Worm (Caenorhabditis elegans) whole organism, early embryonic: ENCODE measurements around the gene F56B3.6.

Experiments
- B0310.2 ChIP-seq: sonication (generic microtip); optimal IDR thresholded peaks from 2 replicates; lab custom pipeline; 2016; ENCODE audit warnings: mild to moderate bottlenecking, missing genetic modification characterization, missing compliant biosample characterization
- F13C5.2 ChIP-seq: sonication (generic microtip); optimal IDR thresholded peaks from 2 replicates; lab custom pipeline; 2017; ENCODE audit warnings: mild to moderate bottlenecking, missing genetic modification characterization, inconsistent platforms, missing compliant biosample characterization
- aly-1 ChIP-seq: sonication (generic microtip); optimal IDR thresholded peaks from 2 replicates; lab custom pipeline; 2016; ENCODE audit warnings: missing genetic modification characterization, missing compliant biosample characterization
- ama-1 ChIP-seq: fragments of 150-350 bp; optimal IDR thresholded peaks from 2 replicates; lab custom pipeline; 2014
- ceh-13 ChIP-seq: fragments of 200-800 bp; sonication (Bioruptor generic); optimal IDR thresholded peaks from 2 replicates; lab custom pipeline; 2018; ENCODE audit warnings: mild to moderate bottlenecking, missing genetic modification characterization, missing compliant biosample characterization
- ceh-36 ChIP-seq: sonication (generic microtip); optimal IDR thresholded peaks from 2 replicates; lab custom pipeline; 2016; ENCODE audit warnings: missing genetic modification characterization, inconsistent platforms, missing compliant biosample characterization
- ets-7 ChIP-seq: sonication (generic microtip); optimal IDR thresholded peaks from 2 replicates; lab custom pipeline; 2016; ENCODE audit warnings: missing genotype, missing genetic modification characterization, missing compliant biosample characterization
- flt-1 ChIP-seq: fragments of 200-800 bp; sonication (Bioruptor generic); IDR thresholded peaks from 2 replicates; pipeline ENCODE4 v1.3.6; 2022; ENCODE audit warnings: missing genetic modification characterization, missing compliant biosample characterization
- hmbx-1 ChIP-seq: sonication (generic microtip); optimal IDR thresholded peaks from 2 replicates; lab custom pipeline; 2016; ENCODE audit warnings: mild to moderate bottlenecking, missing genetic modification characterization, missing compliant biosample characterization
- hmg-4 ChIP-seq: fragments of 200-800 bp; sonication (Bioruptor generic); optimal IDR thresholded peaks from 2 replicates; lab custom pipeline; 2018; ENCODE audit warnings: mild to moderate bottlenecking, missing genetic modification characterization, missing compliant biosample characterization
- hnd-1 ChIP-seq: sonication (generic microtip); optimal IDR thresholded peaks from 2 replicates; lab custom pipeline; 2016; ENCODE audit warnings: missing genetic modification characterization, missing compliant biosample characterization
- pes-1 ChIP-seq: fragments of 200-800 bp; sonication (Bioruptor generic); IDR thresholded peaks from 2 replicates; pipeline ENCODE4 v1.3.6; 2022; ENCODE audit warnings: missing genetic modification reagents, missing genetic modification characterization, missing compliant biosample characterization
- scrt-1 ChIP-seq: fragments of 200-800 bp; sonication (Bioruptor generic); IDR thresholded peaks from 2 replicates; pipeline ENCODE4 v1.3.6; 2022; ENCODE audit warnings: missing genetic modification characterization, missing compliant biosample characterization
- sea-1 ChIP-seq: fragments of 200-800 bp; sonication (Bioruptor generic); conservative IDR thresholded peaks from 2 replicates; pipeline ENCODE4 v1.3.6; 2022; ENCODE audit warnings: missing genetic modification characterization, missing compliant biosample characterization
- tbx-11 ChIP-seq: fragments of 200-800 bp; sonication (Bioruptor generic); IDR thresholded peaks from 2 replicates; pipeline ENCODE4 v1.3.6; 2022; ENCODE audit warnings: missing genetic modification characterization, missing compliant biosample characterization
- tbx-37 ChIP-seq: fragments of 200-800 bp; sonication (Bioruptor generic); conservative IDR thresholded peaks from 2 replicates; pipeline ENCODE4 v1.3.6; 2022; ENCODE audit warnings: missing genetic modification reagents, missing genetic modification characterization, missing compliant biosample characterization
- tra-4 ChIP-seq: sonication (generic microtip); optimal IDR thresholded peaks from 2 replicates; lab custom pipeline; 2017; ENCODE audit warnings: missing genetic modification characterization, missing compliant biosample characterization

Gene F56B3.6

DNA sequence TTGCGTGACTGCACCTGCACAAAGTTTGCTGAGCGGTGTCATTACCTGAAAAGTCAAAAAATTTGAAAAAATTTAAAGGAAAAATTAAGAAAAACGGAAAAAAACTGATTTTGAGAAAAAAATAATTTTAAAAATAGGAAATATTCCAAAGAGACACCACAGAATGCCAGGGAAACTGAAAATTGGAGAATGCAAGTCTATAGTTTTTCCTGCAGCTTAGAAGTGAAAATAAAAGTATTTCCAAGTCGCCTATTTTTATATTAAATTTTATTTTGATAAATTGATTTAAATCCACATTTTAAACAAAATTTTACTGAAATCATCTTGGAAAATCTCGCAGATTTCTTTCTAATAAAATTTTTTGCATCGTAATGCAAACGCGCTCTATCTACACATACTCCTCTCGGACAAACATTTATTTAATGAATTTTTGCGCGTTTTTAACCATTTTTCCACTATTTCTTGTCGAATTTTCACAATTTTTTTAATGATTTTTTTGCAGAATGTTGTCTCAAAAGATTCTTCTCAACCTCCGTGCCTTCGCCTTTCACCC is 8.7 kb downstream of the F56B3.6 start, which contains the start of the genes F56B3.11 and ech-5:
TSS of gene F56B3.11 (minus strand) at position 51 of the 553 bp plus-strand sequence.
TSS of gene ech-5 (plus strand) at position 503 of the 553 bp plus-strand sequence.
- TF ChIP-seq pes-1 (peak; percentile 53; the same call in 1 of the 2 replicates), F13C5.2 (tag; lab: Kevin White, UChicago) (peak; percentile 70), B0310.2 (tag; lab: Kevin White, UChicago) (no peak), ceh-13 (peak; percentile 33), ceh-36 (no peak), hnd-1 (peak; percentile 37), hmbx-1 (tag; lab: Kevin White, UChicago) (peak; percentile 42)

DNA sequence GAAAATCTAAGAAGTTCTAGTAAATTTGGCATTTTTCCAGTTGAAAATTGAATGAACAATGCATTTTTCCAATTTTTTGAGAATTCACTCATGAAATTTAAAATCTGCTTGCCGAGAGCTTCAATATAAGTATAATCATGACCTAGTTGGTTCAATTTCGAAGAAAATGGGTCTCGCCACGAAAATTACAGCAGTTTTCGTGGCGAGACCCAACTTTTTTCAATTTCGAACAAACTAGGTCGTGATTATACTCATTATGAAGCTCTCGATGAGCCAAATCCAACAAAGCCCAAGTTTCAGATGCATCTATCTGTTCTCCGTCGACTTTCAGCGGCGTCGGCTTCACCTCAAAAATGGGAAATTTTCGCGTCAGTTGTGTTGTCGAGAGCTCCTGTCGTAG is 12.7 kb downstream of the F56B3.6 start, which contains the start of gene mrpl-46:
TSS of gene mrpl-46 (plus strand) at position 301 of the 400 bp plus-strand sequence.
- TF ChIP-seq tbx-37 (GFP tag; lab: Robert Waterston, UW) (no peak), ama-1 (lab: Kevin White, UChicago) (no peak), hmbx-1 (tag; lab: Kevin White, UChicago) (no peak), F13C5.2 (tag; lab: Kevin White, UChicago) (no peak), pes-1 (no peak), hmg-4 (GFP tag; lab: Kevin White, UChicago) (no peak), tbx-11 (GFP tag; lab: Robert Waterston, UW) (no peak), tra-4 (no peak), sea-1 (no peak), B0310.2 (tag; lab: Kevin White, UChicago) (no peak), flt-1 (no peak), scrt-1 (GFP tag; lab: Robert Waterston, UW) (no peak), hnd-1 (no peak), aly-1 (tag; lab: Kevin White, UChicago) (no peak), ets-7 (no peak), ceh-13 (no peak), ceh-36 (no peak)

DNA sequence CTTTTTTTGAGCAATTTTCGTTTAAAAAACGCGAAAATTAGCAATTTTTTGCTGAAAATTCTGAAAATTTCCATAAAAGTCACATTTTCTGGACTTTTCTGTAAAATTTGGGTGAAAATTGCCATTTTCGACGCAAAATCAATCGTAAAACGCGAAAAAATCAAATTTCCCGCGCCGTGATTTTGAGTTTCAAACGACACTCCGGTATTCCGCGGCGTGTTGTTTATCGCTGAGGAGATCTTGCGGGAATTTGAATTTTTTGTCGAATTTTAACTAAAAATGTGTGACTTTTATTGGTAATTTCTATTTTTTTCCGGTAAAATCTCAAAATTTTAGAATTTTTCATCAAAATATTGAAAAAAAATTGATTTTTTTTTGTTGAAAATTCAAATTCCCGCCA is 13.3 kb downstream of the F56B3.6 start:
- TF ChIP-seq tra-4 = no peak
- no peak for TF ChIP-seq hnd-1
- TF ChIP-seq hmg-4 (GFP tag; lab: Kevin White, UChicago) = no peak
- TF ChIP-seq hmbx-1 (tag; lab: Kevin White, UChicago) = no peak
- no peak for TF ChIP-seq B0310.2 (tag; lab: Kevin White, UChicago)
- no peak for TF ChIP-seq scrt-1 (GFP tag; lab: Robert Waterston, UW)
- no peak for TF ChIP-seq pes-1

DNA sequence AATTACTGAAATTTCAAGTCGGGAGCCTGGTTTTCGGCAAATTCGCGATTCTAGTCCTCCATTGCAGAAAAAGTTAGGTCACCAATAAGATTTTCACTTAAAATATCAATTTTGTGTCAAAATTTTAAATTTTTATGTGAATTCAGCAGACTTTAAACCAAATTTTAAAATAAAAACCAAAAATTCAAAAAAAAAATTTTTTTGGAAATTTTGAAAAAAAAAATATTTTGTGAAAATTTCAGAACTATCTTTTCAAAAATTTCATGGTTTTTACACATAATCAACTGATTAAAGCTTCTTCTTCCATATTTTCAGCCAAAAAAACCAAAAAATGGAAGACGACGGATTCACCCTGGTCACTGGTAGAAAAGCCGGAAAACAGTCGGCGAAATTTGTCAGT is 16.9 kb downstream of the F56B3.6 start, which contains the start of gene Y55F3BL.4:
TSS of gene Y55F3BL.4 (plus strand) at position 301 of the 400 bp plus-strand sequence.
- TF ChIP-seq tra-4 (no peak), tbx-11 (GFP tag; lab: Robert Waterston, UW) (no peak), ama-1 (lab: Kevin White, UChicago) (no peak), sea-1 (no peak), hnd-1 (no peak), ceh-36 (no peak), ets-7 (no peak)

DNA sequence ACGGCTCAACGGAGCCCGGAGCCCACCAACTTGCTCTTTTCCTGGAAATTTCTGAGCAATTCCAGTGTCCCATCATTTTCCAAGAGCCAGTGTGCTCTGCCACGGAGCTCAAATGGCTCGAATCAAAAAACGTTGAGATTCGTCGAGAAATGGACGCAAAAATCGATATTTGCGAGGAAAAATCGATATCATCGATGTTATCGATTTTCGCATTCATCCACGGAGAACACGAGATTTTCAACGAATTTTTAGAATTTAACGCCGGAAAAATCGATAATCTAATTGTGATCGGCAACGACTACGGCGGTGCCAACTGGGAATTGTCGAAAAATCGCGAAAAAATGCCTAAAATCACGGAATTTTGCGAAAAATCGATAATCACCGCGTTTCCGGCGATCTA is 17.8 kb downstream of the F56B3.6 start:
- 0 out of 2 replicates have a peak, but pooled peaks have one; percentile 6 for TF ChIP-seq pes-1
- TF ChIP-seq tra-4 = no peak

DNA sequence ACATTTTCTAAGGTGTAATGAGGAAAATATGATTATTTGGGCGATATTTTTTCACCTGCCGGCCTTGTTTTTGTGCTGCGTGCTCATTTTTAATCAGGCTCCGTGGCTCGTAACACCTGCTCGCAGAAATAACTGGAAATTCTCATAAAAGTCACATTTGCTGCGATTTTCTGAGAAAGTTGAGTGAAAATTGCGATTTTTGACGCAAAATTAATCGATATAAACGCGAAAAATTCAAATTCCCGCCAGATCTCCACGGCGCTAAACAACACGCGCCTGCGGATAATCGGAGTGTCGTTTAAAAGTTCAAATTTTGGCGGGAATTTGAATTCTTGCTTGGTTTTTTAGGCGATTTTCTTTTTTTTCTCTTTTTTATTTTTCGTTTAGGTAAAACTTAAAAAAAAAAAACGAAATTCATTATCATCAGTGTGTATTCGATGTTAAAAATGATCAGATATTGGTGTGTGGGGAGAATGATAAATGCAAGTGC is 19.2 kb downstream of the F56B3.6 start, which contains the start of gene Y55F3BL.6:
TSS of gene Y55F3BL.6 (minus strand) at position 51 of the 490 bp plus-strand sequence.
- TF ChIP-seq scrt-1 (GFP tag; lab: Robert Waterston, UW) = no peak
- TF ChIP-seq ceh-36 = no peak
- TF ChIP-seq B0310.2 (tag; lab: Kevin White, UChicago) = no peak
- no peak for TF ChIP-seq sea-1
- TF ChIP-seq ceh-13 = no peak
- no peak for TF ChIP-seq flt-1
- TF ChIP-seq F13C5.2 (tag; lab: Kevin White, UChicago) = no peak
- no peak for TF ChIP-seq hmg-4 (GFP tag; lab: Kevin White, UChicago)
- no peak for TF ChIP-seq aly-1 (tag; lab: Kevin White, UChicago)
- TF ChIP-seq hnd-1 = no peak
- TF ChIP-seq hmbx-1 (tag; lab: Kevin White, UChicago) = no peak
- no peak for TF ChIP-seq tbx-37 (GFP tag; lab: Robert Waterston, UW)
- no peak for TF ChIP-seq pes-1
- no peak for TF ChIP-seq tra-4
- TF ChIP-seq ets-7 = no peak
- TF ChIP-seq tbx-11 (GFP tag; lab: Robert Waterston, UW) = no peak
- TF ChIP-seq ama-1 (lab: Kevin White, UChicago) = no peak

DNA sequence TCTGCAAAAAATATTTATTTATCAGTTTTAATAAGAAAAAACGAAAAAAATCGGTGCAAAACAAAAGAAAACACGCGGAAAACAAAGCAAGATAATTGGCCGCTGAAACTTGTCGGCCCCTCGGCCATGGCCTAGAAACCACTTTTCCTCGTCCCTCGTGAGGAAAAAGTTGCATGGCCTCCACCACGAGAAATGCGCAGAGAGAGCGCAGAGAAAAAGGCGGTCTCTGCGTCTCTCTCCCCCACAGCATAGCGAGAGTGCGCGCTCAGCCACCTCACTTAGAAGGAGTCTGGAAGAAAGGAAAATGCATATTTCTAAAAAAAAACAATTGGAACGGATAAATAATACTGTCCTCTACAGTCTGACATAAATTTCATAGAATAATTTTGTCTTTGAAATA is 25.5 kb downstream of the F56B3.6 start:
- TF ChIP-seq pes-1 = peak; percentile 78
- 0 out of 2 replicates have a peak, but pooled peaks have one; percentile 24 for TF ChIP-seq sea-1
- TF ChIP-seq flt-1 = peak; percentile 63
- peak; percentile 61; the same call in 1 of the 2 replicates for TF ChIP-seq tbx-11 (GFP tag; lab: Robert Waterston, UW)

DNA sequence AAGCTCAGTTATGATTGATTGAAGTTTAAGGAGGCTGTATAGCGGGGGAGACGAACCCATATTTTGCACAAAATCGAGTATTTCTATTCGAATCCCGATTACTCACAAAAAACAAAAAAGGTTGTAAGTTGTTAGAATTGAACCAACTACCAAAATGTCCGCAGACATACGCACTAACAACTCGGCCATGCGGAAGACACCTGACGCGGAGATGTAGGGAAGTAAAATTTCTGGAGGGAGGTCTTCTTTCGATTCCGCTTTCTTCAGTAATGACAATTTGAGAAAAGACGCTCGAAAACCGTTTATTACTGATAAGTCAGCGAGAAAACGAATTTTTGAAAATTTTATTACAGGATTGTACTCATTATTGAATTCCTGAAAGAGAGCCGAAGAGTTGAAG is 30.0 kb downstream of the F56B3.6 start:
- TF ChIP-seq B0310.2 (tag; lab: Kevin White, UChicago) (no peak), scrt-1 (GFP tag; lab: Robert Waterston, UW) (peak; percentile 52; the same call in 1 of the 2 replicates), hmg-4 (GFP tag; lab: Kevin White, UChicago) (no peak)

DNA sequence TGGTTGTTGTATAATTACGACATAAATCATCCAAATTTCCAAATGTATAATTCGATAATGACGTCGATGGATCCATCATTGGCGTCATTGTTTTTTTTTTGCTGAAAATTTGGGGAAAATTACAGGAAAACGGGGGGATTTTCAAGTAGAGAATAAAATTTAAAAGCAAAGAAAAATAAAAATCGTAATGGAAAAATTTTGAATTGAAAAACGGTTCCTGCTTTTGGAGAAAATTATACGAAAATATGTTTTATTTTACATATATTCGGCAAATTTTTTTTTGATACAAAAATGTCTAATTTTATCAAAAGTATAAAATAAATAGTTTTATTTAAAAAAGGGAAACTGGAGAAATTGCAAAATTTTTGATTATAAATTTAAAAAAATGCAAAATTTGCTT is 37.0 kb downstream of the F56B3.6 start, which contains the start of gene zipt-15:
TSS of gene zipt-15 (minus strand) at position 101 of the 400 bp plus-strand sequence.
- TF ChIP-seq hmbx-1 (tag; lab: Kevin White, UChicago) = no peak
- TF ChIP-seq pes-1 = no peak
- TF ChIP-seq flt-1 = no peak
- no peak for TF ChIP-seq ama-1 (lab: Kevin White, UChicago)
- TF ChIP-seq ets-7 = no peak
- TF ChIP-seq tbx-11 (GFP tag; lab: Robert Waterston, UW) = no peak
- TF ChIP-seq sea-1 = no peak
